Worm (Caenorhabditis elegans) whole organism, L4 larva: ENCODE results near the gene K09C4.1.

Experiments
- D1046.2 ChIP-seq: fragments of 200-800 bp; sonication (Bioruptor generic); IDR thresholded peaks from 2 replicates; pipeline ENCODE4 v1.3.6; 2022; ENCODE audit warnings: missing genetic modification characterization, missing compliant biosample characterization
- F10B5.3 ChIP-seq: sonication (generic microtip); optimal IDR thresholded peaks from 2 replicates; lab custom pipeline; 2016; ENCODE audit warnings: mild to moderate bottlenecking, missing genetic modification characterization, missing compliant biosample characterization
- F26F4.8 ChIP-seq: fragments of 200-800 bp; sonication (Bioruptor generic); conservative IDR thresholded peaks from 2 replicates; pipeline ENCODE4 v1.3.6; 2022; ENCODE audit warnings: missing genetic modification characterization, missing compliant biosample characterization
- F44E2.7 ChIP-seq: fragments of 200-800 bp; sonication (Bioruptor generic); IDR thresholded peaks from 2 replicates; pipeline ENCODE4 v2.1.2; 2022; ENCODE audit warnings: missing genetic modification characterization, missing compliant biosample characterization
- T20F7.1 ChIP-seq: fragments of 200-800 bp; sonication (Bioruptor generic); optimal IDR thresholded peaks from 2 replicates; lab custom pipeline; 2018; ENCODE audit warnings: mild to moderate bottlenecking, missing genetic modification characterization, missing compliant biosample characterization
- T26A8.4 ChIP-seq: fragments of 200-800 bp; sonication (Bioruptor generic); IDR thresholded peaks from 2 replicates; pipeline ENCODE4 v1.3.6; 2022; ENCODE audit warnings: missing genetic modification characterization, missing compliant biosample characterization
- Y48G9A.11 ChIP-seq: fragments of 200-800 bp; sonication (Bioruptor generic); IDR thresholded peaks from 2 replicates; pipeline ENCODE4 v1.3.6; 2022; ENCODE audit warnings: missing genetic modification reagents, missing genetic modification characterization, missing compliant biosample characterization
- ZK546.5 ChIP-seq, 2 experiments: sonication (generic microtip); optimal IDR thresholded peaks; 2 replicates each; lab custom pipeline; 2017; ENCODE audit warnings: missing biosample characterization in 2 of 2, missing genetic modification characterization in 2 of 2
- aly-2 ChIP-seq: sonication (generic microtip); optimal IDR thresholded peaks from 2 replicates; lab custom pipeline; 2018; ENCODE audit warnings: missing biosample characterization, missing genetic modification characterization
- arid-1 ChIP-seq: fragments of 200-800 bp; sonication (Bioruptor generic); conservative IDR thresholded peaks from 2 replicates; pipeline ENCODE4 v1.3.6; 2022; ENCODE audit warnings: missing genetic modification reagents, missing genetic modification characterization, missing compliant biosample characterization
- attf-4 ChIP-seq: sonication (generic microtip); optimal IDR thresholded peaks from 3 replicates; lab custom pipeline; 2017; ENCODE audit warnings: missing biosample characterization, missing genetic modification characterization
- ceh-28 ChIP-seq: fragments of 150-350 bp; optimal IDR thresholded peaks from 2 replicates; lab custom pipeline; 2014; ENCODE audit warnings: missing biosample characterization, missing genetic modification reagents, missing genetic modification characterization
- ceh-32 ChIP-seq: sonication (generic microtip); optimal IDR thresholded peaks from 2 replicates; lab custom pipeline; 2016; ENCODE audit warnings: mild to moderate bottlenecking, missing genetic modification characterization, missing compliant biosample characterization; ENCODE audit not compliant: poor library complexity
- ceh-62 ChIP-seq: sonication (generic microtip); optimal IDR thresholded peaks from 2 replicates; lab custom pipeline; 2017; ENCODE audit warnings: missing biosample characterization, missing genetic modification characterization
- cey-2 ChIP-seq: sonication (generic microtip); optimal IDR thresholded peaks from 3 replicates; lab custom pipeline; 2017; ENCODE audit warnings: missing genetic modification characterization, mild to moderate bottlenecking, missing compliant biosample characterization, antibody characterized with exemption, borderline replicate concordance; ENCODE audit not compliant: insufficient read depth
- ctbp-1 ChIP-seq: fragments of 200-800 bp; sonication (Bioruptor generic); IDR thresholded peaks from 2 replicates; pipeline ENCODE4 v1.3.6; 2022; ENCODE audit warnings: missing genetic modification reagents, missing genetic modification characterization, missing compliant biosample characterization
- daf-12 ChIP-seq: fragments of 150-350 bp; optimal IDR thresholded peaks from 2 replicates; lab custom pipeline; 2014; ENCODE audit warnings: missing biosample characterization, missing genetic modification reagents, missing genetic modification characterization
- daf-8 ChIP-seq: fragments of 200-800 bp; sonication (Bioruptor generic); IDR thresholded peaks from 2 replicates; pipeline ENCODE4 v1.3.6; 2022; ENCODE audit warnings: missing genetic modification characterization, missing compliant biosample characterization
- dmd-6 ChIP-seq: fragments of 200-800 bp; sonication (Bioruptor generic); IDR thresholded peaks from 2 replicates; pipeline ENCODE4 v1.3.6; 2022; ENCODE audit warnings: missing genetic modification reagents, missing genetic modification characterization, missing compliant biosample characterization
- dpl-1 ChIP-seq: fragments of 150-350 bp; optimal IDR thresholded peaks from 2 replicates; lab custom pipeline; 2014; ENCODE audit warnings: missing biosample characterization, missing genetic modification reagents, missing genetic modification characterization
- duxl-1 ChIP-seq: sonication (generic microtip); optimal IDR thresholded peaks from 2 replicates; lab custom pipeline; 2016; ENCODE audit warnings: mild to moderate bottlenecking, missing genetic modification characterization, moderate library complexity, missing compliant biosample characterization; ENCODE audit not compliant: poor library complexity
- dve-1 ChIP-seq: sonication (generic microtip); optimal IDR thresholded peaks from 2 replicates; lab custom pipeline; 2017; ENCODE audit warnings: antibody characterized with exemption, mild to moderate bottlenecking, missing genetic modification characterization, missing compliant biosample characterization; ENCODE audit not compliant: insufficient read depth
- egl-43 ChIP-seq: fragments of 200-800 bp; sonication (Bioruptor generic); IDR thresholded peaks from 2 replicates; pipeline ENCODE4 v1.3.6; 2022; ENCODE audit warnings: missing genetic modification reagents, missing genetic modification characterization, missing compliant biosample characterization
- fkh-10 ChIP-seq: fragments of 150-350 bp; optimal IDR thresholded peaks from 2 replicates; lab custom pipeline; 2014; ENCODE audit warnings: missing biosample characterization, missing genetic modification reagents, missing genetic modification characterization
- gei-8 ChIP-seq: fragments of 200-800 bp; sonication (Bioruptor generic); optimal IDR thresholded peaks from 2 replicates; lab custom pipeline; 2018; ENCODE audit warnings: mild to moderate bottlenecking, missing genetic modification characterization, missing compliant biosample characterization
- lin-13 ChIP-seq: fragments of 150-350 bp; optimal IDR thresholded peaks from 2 replicates; lab custom pipeline; 2014; ENCODE audit warnings: missing biosample characterization, missing genetic modification reagents, missing genetic modification characterization
- lin-15B ChIP-seq: fragments of 150-350 bp; sonication (generic microtip); optimal IDR thresholded peaks from 3 replicates; lab custom pipeline; 2014; ENCODE audit warnings: missing biosample characterization, missing genetic modification characterization
- lin-29 ChIP-seq: fragments of 200-800 bp; sonication (Bioruptor generic); IDR thresholded peaks from 2 replicates; pipeline ENCODE4 v1.3.6; 2022; ENCODE audit warnings: missing genetic modification reagents, missing genetic modification characterization, missing compliant biosample characterization
- lsy-2 ChIP-seq, 2 experiments: fragments of 150-350 bp in 1 of 2; sonication (generic microtip) in 1 of 2; optimal IDR thresholded peaks; 2 replicates each; lab custom pipeline; 2014 to 2017; ENCODE audit warnings: missing biosample characterization in 2 of 2, missing genetic modification characterization in 2 of 2
- madf-5 ChIP-seq, 2 experiments: fragments of 200-800 bp; sonication (Bioruptor generic); IDR thresholded peaks; 2 replicates each; pipeline ENCODE4 v1.3.6; 2022; ENCODE audit warnings: missing compliant biosample characterization in 2 of 2, missing genetic modification characterization in 2 of 2
- madf-9 ChIP-seq: fragments of 200-800 bp; sonication (Bioruptor generic); conservative IDR thresholded peaks from 2 replicates; pipeline ENCODE4 v1.3.6; 2022; ENCODE audit warnings: missing genetic modification reagents, missing genetic modification characterization, missing compliant biosample characterization
- mes-2 ChIP-seq: sonication (generic microtip); optimal IDR thresholded peaks from 2 replicates; lab custom pipeline; 2016; ENCODE audit warnings: missing genotype, mild to moderate bottlenecking, missing genetic modification characterization, missing compliant biosample characterization; ENCODE audit not compliant: poor library complexity, severe bottlenecking
- mxl-3 ChIP-seq: fragments of 200-800 bp; sonication (Bioruptor generic); optimal IDR thresholded peaks from 2 replicates; lab custom pipeline; 2018; ENCODE audit warnings: mild to moderate bottlenecking, missing genetic modification characterization, missing compliant biosample characterization
- nhr-111 ChIP-seq: fragments of 200-800 bp; sonication (Bioruptor generic); optimal IDR thresholded peaks from 2 replicates; lab custom pipeline; 2018; ENCODE audit warnings: mild to moderate bottlenecking, missing genetic modification characterization, missing compliant biosample characterization
- nhr-28 ChIP-seq: fragments of 150-350 bp; optimal IDR thresholded peaks from 2 replicates; lab custom pipeline; 2014; ENCODE audit warnings: missing biosample characterization, missing genetic modification characterization
- nhr-41 ChIP-seq: fragments of 200-800 bp; sonication (Bioruptor generic); IDR thresholded peaks from 2 replicates; pipeline ENCODE4 v1.3.6; 2022; ENCODE audit warnings: missing genetic modification reagents, missing genetic modification characterization, missing compliant biosample characterization
- nhr-42 ChIP-seq: fragments of 200-800 bp; sonication (Bioruptor generic); IDR thresholded peaks from 2 replicates; pipeline ENCODE4 v1.3.6; 2022; ENCODE audit warnings: missing genetic modification characterization, missing compliant biosample characterization
- nhr-48 ChIP-seq: sonication (generic microtip); optimal IDR thresholded peaks from 2 replicates; lab custom pipeline; 2016; ENCODE audit warnings: mild to moderate bottlenecking, missing genetic modification characterization, missing compliant biosample characterization
- nhr-6 ChIP-seq: fragments of 150-350 bp; optimal IDR thresholded peaks from 2 replicates; lab custom pipeline; 2014; ENCODE audit warnings: missing biosample characterization, missing genetic modification characterization
- pha-4 ChIP-seq, 2 experiments: fragments of 150-350 bp in 1 of 2; fragments of 200-800 bp in 1 of 2; sonication (Bioruptor generic) in 1 of 2; IDR thresholded peaks in 1 of 2; optimal IDR thresholded peaks in 1 of 2; 2 replicates each; pipeline versions ENCODE4 v1.3.6 to Lab custom; 2014 to 2022; ENCODE audit warnings: missing genetic modification characterization in 2 of 2, missing genetic modification reagents in 2 of 2, missing biosample characterization in 1 of 2, missing compliant biosample characterization in 1 of 2
- pqm-1 ChIP-seq: sonication (generic microtip); optimal IDR thresholded peaks from 2 replicates; lab custom pipeline; 2017; ENCODE audit warnings: missing biosample characterization, missing genetic modification characterization
- rbr-2 ChIP-seq: sonication (generic microtip); optimal IDR thresholded peaks from 2 replicates; lab custom pipeline; 2016; ENCODE audit warnings: missing genotype, missing genetic modification characterization, missing compliant biosample characterization
- set-16 ChIP-seq: fragments of 200-800 bp; sonication (Bioruptor generic); IDR thresholded peaks from 2 replicates; pipeline ENCODE4 v1.3.6; 2022; ENCODE audit warnings: missing genetic modification reagents, missing genetic modification characterization, missing compliant biosample characterization
- snpc-1.2 ChIP-seq: fragments of 200-800 bp; sonication (Bioruptor generic); IDR thresholded peaks from 2 replicates; pipeline ENCODE4 v1.3.6; 2022; ENCODE audit warnings: missing genetic modification reagents, missing genetic modification characterization, missing compliant biosample characterization
- snpc-4 ChIP-seq: fragments of 150-350 bp; optimal IDR thresholded peaks from 2 replicates; lab custom pipeline; 2014; ENCODE audit warnings: missing biosample characterization, missing genetic modification characterization
- unc-39 ChIP-seq: sonication (generic microtip); optimal IDR thresholded peaks from 2 replicates; lab custom pipeline; 2017; ENCODE audit warnings: missing biosample characterization, missing genetic modification characterization
- zip-11 ChIP-seq: fragments of 200-800 bp; sonication (Bioruptor generic); IDR thresholded peaks from 2 replicates; pipeline ENCODE4 v1.3.6; 2022; ENCODE audit warnings: missing genetic modification characterization, missing compliant biosample characterization
- zip-2 ChIP-seq: fragments of 150-350 bp; optimal IDR thresholded peaks from 2 replicates; lab custom pipeline; 2014; ENCODE audit warnings: missing biosample characterization, missing genetic modification characterization
- ztf-11 ChIP-seq: fragments of 150-350 bp; optimal IDR thresholded peaks from 2 replicates; lab custom pipeline; 2014; ENCODE audit warnings: missing biosample characterization, missing genetic modification characterization
- ztf-7 ChIP-seq: fragments of 150-350 bp; optimal IDR thresholded peaks from 2 replicates; lab custom pipeline; 2014; ENCODE audit warnings: missing biosample characterization, missing genetic modification characterization

The K09C4.1 gene

DNA sequence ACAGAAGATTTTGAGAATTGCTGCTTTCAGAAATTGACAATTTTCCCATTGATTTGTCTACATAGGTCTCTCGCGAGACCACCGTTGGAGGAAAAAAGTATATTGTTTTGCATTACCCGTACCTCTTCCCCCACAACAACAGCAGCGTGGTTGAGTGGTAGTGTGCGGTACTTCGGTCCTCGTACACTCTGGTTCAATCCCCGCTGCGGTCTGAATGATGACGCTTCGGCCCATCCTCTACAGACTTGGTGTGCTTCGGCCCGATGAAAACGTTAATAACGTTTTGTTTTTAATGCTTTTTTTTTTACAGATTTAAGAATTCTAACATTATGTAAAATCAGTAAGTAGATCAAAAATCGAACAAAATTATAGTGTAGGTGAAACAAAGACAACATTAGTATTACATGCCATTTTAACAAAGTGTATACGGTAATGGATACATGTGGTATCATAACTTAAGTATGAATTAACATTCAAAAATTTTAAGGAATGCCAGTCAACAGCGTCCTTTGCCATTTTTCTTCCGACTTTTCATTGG is 49.3 kb downstream of the K09C4.1 start, which contains the start of gene ZK816.3:
ZK816.3 (plus strand) TSS at position 488 of the 538 bp plus-strand sequence.
- TF ChIP-seq T26A8.4 (peak; percentile 32; the same call in 1 of the 2 replicates), zip-11 (GFP tag; lab: Robert Waterston, UW) (0 out of 2 replicates have a peak, but pooled peaks have one; percentile 21), rbr-2 (peak; percentile 45), D1046.2 (GFP tag; lab: Robert Waterston, UW) (no peak), lin-13 (GFP tag; lab: Kevin White, UChicago) (no peak), ceh-32 (tag; lab: Kevin White, UChicago) (no peak), nhr-28 (tag; lab: Kevin White, UChicago) (no peak), ctbp-1 (peak; percentile 64; the same call in 1 of the 2 replicates), egl-43 (peak; percentile 85), ceh-28 (tag; lab: Kevin White, UChicago) (no peak), ZK546.5 (tag; optimal IDR thresholded peaks at IDR 0.05; lab: Kevin White, UChicago) (no peak), ztf-11 (tag; lab: Kevin White, UChicago) (no peak), ztf-7 (no peak), cey-2 (tag; lab: Kevin White, UChicago) (no peak), F10B5.3 (tag; lab: Kevin White, UChicago) (no peak), F26F4.8 (0 out of 2 replicates have a peak, but pooled peaks have one; percentile 37), dpl-1 (GFP tag; lab: Kevin White, UChicago) (no peak), T20F7.1 (GFP tag; lab: Kevin White, UChicago) (no peak), F44E2.7 (no peak), snpc-4 (tag; lab: Kevin White, UChicago) (no peak), madf-9 (GFP tag; lab: Robert Waterston, UW) (no peak), nhr-111 (GFP tag; lab: Kevin White, UChicago) (no peak), nhr-41 (GFP tag; lab: Robert Waterston, UW) (no peak), ceh-62 (tag; lab: Kevin White, UChicago) (no peak), unc-39 (tag; lab: Kevin White, UChicago) (no peak), lin-15B (no peak), set-16 (GFP tag; lab: Robert Waterston, UW) (peak; percentile 27; the same call in 1 of the 2 replicates), attf-4 (no peak), aly-2 (tag; lab: Kevin White, UChicago) (no peak), fkh-10 (GFP tag; lab: Kevin White, UChicago) (no peak), nhr-48 (tag; lab: Kevin White, UChicago) (no peak), arid-1 (GFP tag; lab: Robert Waterston, UW) (0 out of 2 replicates have a peak, but pooled peaks have one; percentile 43), nhr-42 (GFP tag; lab: Robert Waterston, UW) (0 out of 2 replicates have a peak, but pooled peaks have one; percentile 21), dmd-6 (GFP tag; lab: Robert Waterston, UW) (peak; percentile 41; the same call in 1 of the 2 replicates), Y48G9A.11 (GFP tag; lab: Robert Waterston, UW) (no peak), nhr-6 (no peak), lin-29 (no peak), pqm-1 (tag; lab: Kevin White, UChicago) (no peak), duxl-1 (tag; lab: Kevin White, UChicago) (peak; percentile 67), madf-5 (GFP tag; IDR thresholded peaks at IDR 0.05; lab: Robert Waterston, UW) (0 out of 4 replicates have a peak, but pooled peaks of 1 of the 2 experiments have one; percentile 15), lsy-2 (tag; optimal IDR thresholded peaks at IDR 0.05; lab: Kevin White, UChicago) (no peak), pha-4 (GFP tag; IDR thresholded peaks at IDR 0.05; lab: Robert Waterston, UW) (peak; percentile 80), pha-4 (tag; optimal IDR thresholded peaks at IDR 0.05; lab: Kevin White, UChicago) (no peak), daf-12 (no peak), mes-2 (peak; percentile 79), dve-1 (tag; lab: Kevin White, UChicago) (peak; percentile 45), mxl-3 (GFP tag; lab: Kevin White, UChicago) (peak; percentile 25), snpc-1.2 (GFP tag; lab: Robert Waterston, UW) (peak; percentile 68), gei-8 (no peak), zip-2 (tag; lab: Kevin White, UChicago) (no peak), daf-8 (GFP tag; lab: Robert Waterston, UW) (no peak)
